Worm (Caenorhabditis elegans) whole organism, midembryonic: Measurements from ENCODE around the gene slcr-46.1.

Source experiments
- T22C8.4 ChIP-seq: fragments of 200-800 bp; sonication (Bioruptor generic); IDR thresholded peaks from 2 replicates; pipeline ENCODE4 v1.3.6; 2022; ENCODE audit warnings: missing genetic modification characterization, missing compliant biosample characterization
- flt-1 ChIP-seq: fragments of 200-800 bp; sonication (Bioruptor generic); IDR thresholded peaks from 2 replicates; pipeline ENCODE4 v1.3.6; 2022; ENCODE audit warnings: missing genetic modification characterization, missing compliant biosample characterization
- tab-1 ChIP-seq: fragments of 200-800 bp; sonication (Bioruptor generic); IDR thresholded peaks from 2 replicates; pipeline ENCODE4 v1.3.6; 2022; ENCODE audit warnings: missing genetic modification characterization, missing compliant biosample characterization

- TF ChIP-seq flt-1 (GFP tag; lab: Robert Waterston, UW) (0 out of 2 replicates have a peak, but pooled peaks have one; percentile 55), T22C8.4 (GFP tag; lab: Robert Waterston, UW) (no peak), tab-1 (GFP tag; lab: Robert Waterston, UW) (no peak)
Observed at ce11 chrX:4616832-4617231, 15.3 kb upstream of the slcr-46.1 start.
